Fruit fly (Drosophila melanogaster): ENCODE data around the gene colt.

The colt gene

DNA sequence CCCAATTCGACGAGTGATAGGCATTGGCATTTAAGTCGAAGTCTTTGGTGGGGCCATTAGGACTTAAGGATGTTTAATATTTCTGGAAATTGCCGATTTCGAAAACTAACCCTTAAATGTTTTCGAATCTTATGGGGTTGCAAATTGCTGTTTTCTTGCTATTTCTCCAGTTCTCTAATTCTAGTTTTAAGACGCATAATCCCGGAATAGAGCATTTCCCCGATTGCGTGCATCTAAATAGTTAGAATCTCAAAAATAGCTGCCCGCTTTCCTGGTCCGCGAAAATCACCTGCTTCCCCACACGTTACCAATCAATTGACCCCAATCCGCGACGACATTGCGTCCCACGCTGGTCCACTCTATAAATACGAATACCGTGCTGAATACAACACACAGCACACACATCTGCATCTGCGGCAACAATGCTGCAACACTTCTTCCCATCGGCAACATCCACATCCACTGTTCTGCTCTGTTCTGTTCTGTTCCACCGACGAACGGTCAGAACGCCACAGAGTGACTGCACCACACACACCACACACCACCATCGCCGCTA is 17.9 kb downstream of the colt start, which contains the start of gene Bacc (continued):
- peak; percentile 95 for TF ChIP-seq CG10147 (GFP tag; optimal IDR thresholded peaks at IDR 0.05)
- TF ChIP-seq nmo (GFP tag; optimal IDR thresholded peaks at IDR 0.05) = peak; percentile 85
- peak; percentile 77 for TF ChIP-seq schlank (tag; optimal IDR thresholded peaks at IDR 0.05)
- peak; percentile 80 for TF ChIP-seq pfk (GFP tag; optimal IDR thresholded peaks at IDR 0.05)
- peak; percentile 72 for TF ChIP-seq dm (GFP tag; optimal IDR thresholded peaks at IDR 0.05)
- TF ChIP-seq CG15073 (GFP tag; optimal IDR thresholded peaks at IDR 0.05) = peak; percentile 31
- TF ChIP-seq CG2875 (GFP tag; optimal IDR thresholded peaks at IDR 0.05) = peak; percentile 79
- peak; percentile 70 for TF ChIP-seq run (tag; optimal IDR thresholded peaks at IDR 0.05)
- peak; percentile 70 for TF ChIP-seq CG10431 (GFP tag; optimal IDR thresholded peaks at IDR 0.05)
- peak; percentile 83 for TF ChIP-seq maf-S (GFP tag; optimal IDR thresholded peaks at IDR 0.05)
- TF ChIP-seq z (GFP tag; IDR thresholded peaks at IDR 0.05) = no peak
- TF ChIP-seq da (GFP tag; optimal IDR thresholded peaks at IDR 0.05) = peak; percentile 86
- peak; percentile 36 for TF ChIP-seq CG14965 (GFP tag; optimal IDR thresholded peaks at IDR 0.05; ENCODE audit: borderline replicate concordance)
- no peak for TF ChIP-seq amos (GFP tag; IDR thresholded peaks at IDR 0.05; ENCODE audit: partially characterized antibody)
- peak; percentile 80 for TF ChIP-seq CG4820 (GFP tag; optimal IDR thresholded peaks at IDR 0.05)
- peak; percentile 91 for TF ChIP-seq CG11723 (GFP tag; optimal IDR thresholded peaks at IDR 0.05)
- peak; percentile 91 for TF ChIP-seq CG9727 (GFP tag; optimal IDR thresholded peaks at IDR 0.05)
- peak; percentile 90 for TF ChIP-seq zfh2 (GFP tag; optimal IDR thresholded peaks at IDR 0.05)
- TF ChIP-seq CG6854 (GFP tag; optimal IDR thresholded peaks at IDR 0.05) = peak; percentile 85
- peak; percentile 74 for TF ChIP-seq tap (tag; optimal IDR thresholded peaks at IDR 0.05)
- peak; percentile 63 for TF ChIP-seq pros (GFP tag; optimal IDR thresholded peaks at IDR 0.05)
- no peak for TF ChIP-seq exex (tag; optimal IDR thresholded peaks at IDR 0.05)
- peak; percentile 70 for TF ChIP-seq CG3407 (GFP tag; optimal IDR thresholded peaks at IDR 0.05)
- TF ChIP-seq Neu2 (GFP tag; optimal IDR thresholded peaks at IDR 0.05; ENCODE audit: borderline replicate concordance) = no peak
- no peak for TF ChIP-seq CG1024 (GFP tag; IDR thresholded peaks at IDR 0.05)
- peak; percentile 96 for TF ChIP-seq sens (GFP tag)
- TF ChIP-seq klu (GFP tag; IDR thresholded peaks at IDR 0.05) = no peak
- TF ChIP-seq Dad (GFP tag; optimal IDR thresholded peaks at IDR 0.05) = peak; percentile 75
- TF ChIP-seq Stat92E (GFP tag; optimal IDR thresholded peaks at IDR 0.05) = no peak
- TF ChIP-seq mld (GFP tag; IDR thresholded peaks at IDR 0.05; ENCODE audit: partially characterized antibody) = no peak
- TF ChIP-seq CG34376 (GFP tag; optimal IDR thresholded peaks at IDR 0.05) = peak; percentile 20
- TF ChIP-seq dmrt11E (tag; optimal IDR thresholded peaks at IDR 0.05) = peak; percentile 64
- peak; percentile 61 for TF ChIP-seq Nf-YB (GFP tag; optimal IDR thresholded peaks at IDR 0.05)
- peak; percentile 82 for TF ChIP-seq Blimp-1 (GFP tag; optimal IDR thresholded peaks at IDR 0.05)
- no peak for TF ChIP-seq dysf (GFP tag; IDR thresholded peaks at IDR 0.05)
- TF ChIP-seq CG30403 (GFP tag; optimal IDR thresholded peaks at IDR 0.05) = peak; percentile 93
- TF ChIP-seq CG34224 (GFP tag; IDR thresholded peaks at IDR 0.05; ENCODE audit: partially characterized antibody) = no peak
- TF ChIP-seq bbx (GFP tag; IDR thresholded peaks at IDR 0.05; ENCODE audit: partially characterized antibody) = no peak
- no peak for TF ChIP-seq CG34422 (GFP tag; IDR thresholded peaks at IDR 0.05)
- TF ChIP-seq Trl (optimal IDR thresholded peaks at IDR 0.05) = no peak
- TF ChIP-seq Trl (GFP tag; optimal IDR thresholded peaks at IDR 0.05) = peak; percentile 86
- TF ChIP-seq CG15696 (tag; optimal IDR thresholded peaks at IDR 0.05) = peak; percentile 43
- no peak for TF ChIP-seq ttk (GFP tag; IDR thresholded peaks at IDR 0.05)
- peak; percentile 81 for TF ChIP-seq fd96Cb (tag; optimal IDR thresholded peaks at IDR 0.05)
- no peak for TF ChIP-seq D (optimal IDR thresholded peaks at IDR 0.05)
- TF ChIP-seq D (GFP tag; optimal IDR thresholded peaks at IDR 0.05) = peak; percentile 90
- TF ChIP-seq nau (GFP tag; optimal IDR thresholded peaks at IDR 0.05) = peak; percentile 87
- TF ChIP-seq NC2β (GFP tag; optimal IDR thresholded peaks at IDR 0.05) = peak; percentile 81
- TF ChIP-seq CG31365 (tag; optimal IDR thresholded peaks at IDR 0.05) = peak; percentile 25
- peak; percentile 79 for TF ChIP-seq Mes4 (GFP tag; optimal IDR thresholded peaks at IDR 0.05)
